Fruit fly (Drosophila melanogaster) ovary, adult (tissue): ENCODE results near the gene CG32236.

Experiments
- CG17801 ChIP-seq: fragments of 200-800 bp; optimal IDR thresholded peaks from 2 replicates; lab custom pipeline; 2019; ENCODE audit warnings: missing biosample characterization, mild to moderate bottlenecking, missing genetic modification characterization, moderate library complexity; ENCODE audit not compliant: partially characterized antibody

CG32236 gene

dm6 chr3L:4687133-4687532 lies 19.9 kb upstream of the CG32236 start, which contains the start of gene axo:
Gene axo, minus strand, starts transcription at chr3L:4687317.
- no peak for TF ChIP-seq CG17801

- no peak for TF ChIP-seq CG17801
These were observed 19.4 kb upstream of the CG32236 start for dm6 chr3L:4686609-4687008.

dm6 chr3L:4686050-4686449 lies 18.9 kb upstream of the CG32236 start:
- TF ChIP-seq CG17801 = no peak

- TF ChIP-seq CG17801 = no peak
These were observed 17.6 kb upstream of the CG32236 start for dm6 chr3L:4684622-4685276.

- TF ChIP-seq CG17801 = no peak
These were observed 11.9 kb upstream of the CG32236 start for dm6 chr3L:4679063-4679462.

dm6 chr3L:4677532-4677931 lies 10.3 kb upstream of the CG32236 start, which contains the start of gene CG34266:
Gene CG34266, plus strand, starts transcription at chr3L:4677832.
- TF ChIP-seq CG17801 = no peak

- TF ChIP-seq CG17801 = no peak
These were observed 19.2 kb downstream of the CG32236 start, which contains the start of gene TTLL1B for dm6 chr3L:4647976-4648375. Gene TTLL1B, plus strand, starts transcription at chr3L:4648276.

dm6 chr3L:4634689-4635088 lies 32.5 kb downstream of the CG32236 start, which contains the start of gene CG13716:
Gene CG13716, minus strand, starts transcription at chr3L:4634789.
- TF ChIP-seq CG17801 = no peak

dm6 chr3L:4627012-4627411 lies 40.2 kb downstream of the CG32236 start:
- TF ChIP-seq CG17801 = no peak

dm6 chr3L:4626434-4626833 lies 40.8 kb downstream of the CG32236 start, which contains the start of gene HDAC1:
Gene HDAC1, plus strand, starts transcription at chr3L:4626734.
- TF ChIP-seq CG17801 = no peak

- TF ChIP-seq CG17801 = peak; percentile 44
These were observed 41.5 kb downstream of the CG32236 start, which contains the start of gene Src64B for dm6 chr3L:4625387-4626386. Gene Src64B, minus strand, starts transcription at chr3L:4626196.

- TF ChIP-seq CG17801 = peak; percentile 63
These were observed 42.6 kb downstream of the CG32236 start for dm6 chr3L:4624371-4625154.

dm6 chr3L:4623870-4624269 lies 43.3 kb downstream of the CG32236 start:
- peak; percentile 58 for TF ChIP-seq CG17801

- no peak for TF ChIP-seq CG17801
These were observed 44.1 kb downstream of the CG32236 start for dm6 chr3L:4623035-4623580.

dm6 chr3L:4620919-4621318 lies 46.3 kb downstream of the CG32236 start, which contains the start of gene CG32246:
Gene CG32246, plus strand, starts transcription at chr3L:4621219.
- no peak for TF ChIP-seq CG17801
